Fruit fly (Drosophila melanogaster) whole organism, wandering third instar larva: ENCODE measurements around the gene CG5849.

Experiments used
- Abd-B ChIP-seq: fragments of >200 bp; optimal IDR thresholded peaks from 2 replicates; lab custom pipeline; 2017; ENCODE audit warnings: missing biosample characterization, missing genetic modification characterization
- CG32264 ChIP-seq: fragments of 200-800 bp; sonication (Bioruptor generic); optimal IDR thresholded peaks from 2 replicates; lab custom pipeline; 2016; ENCODE audit warnings: missing biosample characterization, missing genetic modification characterization
- CG9705 ChIP-seq: fragments of 200-800 bp; sonication (Bioruptor generic); optimal IDR thresholded peaks from 2 replicates; lab custom pipeline; 2018; ENCODE audit warnings: missing biosample characterization, mild to moderate bottlenecking, missing genetic modification characterization
- CrebA ChIP-seq: fragments of 200-800 bp; sonication (Bioruptor generic); optimal IDR thresholded peaks from 2 replicates; lab custom pipeline; 2016; ENCODE audit warnings: missing biosample characterization, mild to moderate bottlenecking, missing genetic modification characterization, borderline replicate concordance
- Dif ChIP-seq: fragments of 200-275, 200-300 bp; sonication (Bioruptor generic); optimal IDR thresholded peaks from 2 replicates; lab custom pipeline; 2018; ENCODE audit warnings: missing biosample characterization, missing genetic modification characterization; ENCODE audit not compliant: partially characterized antibody
- GATAd ChIP-seq: sonication (Bioruptor generic); optimal IDR thresholded peaks from 2 replicates; lab custom pipeline; 2016; ENCODE audit warnings: missing biosample characterization, missing genetic modification characterization
- Hnf4 ChIP-seq: fragments of 200-800 bp; sonication (Bioruptor generic); optimal IDR thresholded peaks from 2 replicates; lab custom pipeline; 2016; ENCODE audit warnings: missing biosample characterization, mild to moderate bottlenecking, missing genetic modification characterization
- Hr78 ChIP-seq: fragments of >200 bp; optimal IDR thresholded peaks from 2 replicates; lab custom pipeline; 2017; ENCODE audit warnings: missing biosample characterization, missing genetic modification characterization
- Hr83 ChIP-seq: fragments of 200-300 bp; sonication (Bioruptor generic); optimal IDR thresholded peaks from 2 replicates; lab custom pipeline; 2016; ENCODE audit warnings: missing biosample characterization, mild to moderate bottlenecking, missing genetic modification characterization, moderate library complexity; ENCODE audit not compliant: poor library complexity, severe bottlenecking
- Jra ChIP-seq: sonication (Bioruptor generic); optimal IDR thresholded peaks from 2 replicates; lab custom pipeline; 2016; ENCODE audit warnings: missing biosample characterization, missing genetic modification characterization
- Mio ChIP-seq: sonication (Bioruptor generic); optimal IDR thresholded peaks from 2 replicates; lab custom pipeline; 2016; ENCODE audit warnings: missing biosample characterization, missing genetic modification characterization
- Myc ChIP-seq: fragments of >200 bp; optimal IDR thresholded peaks from 2 replicates; lab custom pipeline; 2017
- OdsH ChIP-seq: fragments of 200-800 bp; sonication (Bioruptor generic); optimal IDR thresholded peaks from 2 replicates; lab custom pipeline; 2016; ENCODE audit warnings: missing biosample characterization, mild to moderate bottlenecking, missing genetic modification characterization
- Rel ChIP-seq, 2 experiments: fragments of 200-800 bp; sonication (Bioruptor generic) in 1 of 2; optimal IDR thresholded peaks; 2 replicates in 1 of 2; 3 replicates in 1 of 2; lab custom pipeline; 2016 to 2019; ENCODE audit warnings: mild to moderate bottlenecking in 2 of 2, missing biosample characterization in 2 of 2, missing genetic modification characterization in 2 of 2, moderate library complexity in 1 of 2
- Sp1 ChIP-seq: fragments of 200-800 bp; sonication (Bioruptor generic); optimal IDR thresholded peaks from 3 replicates; lab custom pipeline; 2019; ENCODE audit warnings: missing biosample characterization, mild to moderate bottlenecking, missing genetic modification characterization, moderate library complexity
- Vsx2 ChIP-seq: fragments of 200-300, 225-300 bp; sonication (Bioruptor generic); optimal IDR thresholded peaks from 2 replicates; lab custom pipeline; 2018; ENCODE audit warnings: missing biosample characterization, missing genetic modification characterization; ENCODE audit not compliant: partially characterized antibody
- br ChIP-seq: fragments of 200-800 bp; sonication (Bioruptor generic); optimal IDR thresholded peaks from 2 replicates; lab custom pipeline; 2016; ENCODE audit warnings: missing biosample characterization, missing genetic modification characterization
- brk ChIP-seq: fragments of 200-800 bp; sonication (Bioruptor generic); optimal IDR thresholded peaks from 2 replicates; lab custom pipeline; 2016; ENCODE audit warnings: missing biosample characterization, mild to moderate bottlenecking, missing genetic modification characterization
- dl ChIP-seq, 2 experiments: fragments of 175-275, 200-275 bp in 1 of 2; fragments of 200-275 bp in 1 of 2; sonication (Bioruptor generic); optimal IDR thresholded peaks; lab custom pipeline; 2018; ENCODE audit warnings: mild to moderate bottlenecking in 2 of 2, missing biosample characterization in 2 of 2, missing genetic modification characterization in 2 of 2, moderate library complexity in 2 of 2; ENCODE audit not compliant: partially characterized antibody in 2 of 2, insufficient read depth in 1 of 2
- dmrt93B ChIP-seq: fragments of 200-800 bp; sonication (Bioruptor generic); optimal IDR thresholded peaks from 2 replicates; lab custom pipeline; 2018; ENCODE audit warnings: missing biosample characterization, mild to moderate bottlenecking, missing genetic modification characterization
- foxo ChIP-seq, 2 experiments: fragments of 200-800 bp; sonication (Bioruptor generic); optimal IDR thresholded peaks; 2 replicates in 1 of 2; 3 replicates in 1 of 2; lab custom pipeline; 2016 to 2017; ENCODE audit warnings: missing biosample characterization in 2 of 2, missing genetic modification characterization in 2 of 2
- h ChIP-seq: fragments of 200-800 bp; sonication (Bioruptor generic); optimal IDR thresholded peaks from 3 replicates; lab custom pipeline; 2016; ENCODE audit warnings: missing biosample characterization, mild to moderate bottlenecking, missing genetic modification characterization
- jim ChIP-seq: fragments of 175-275, 200-325 bp; sonication (Bioruptor generic); optimal IDR thresholded peaks from 2 replicates; lab custom pipeline; 2016; ENCODE audit warnings: missing biosample characterization, mild to moderate bottlenecking, missing genetic modification characterization
- lola ChIP-seq: fragments of >200 bp; optimal IDR thresholded peaks from 2 replicates; lab custom pipeline; 2017; ENCODE audit warnings: missing biosample characterization, missing genetic modification characterization
- pan ChIP-seq: fragments of >200 bp; optimal IDR thresholded peaks from 2 replicates; lab custom pipeline; 2017
- psq ChIP-seq: fragments of 200-800 bp; sonication (Bioruptor generic); optimal IDR thresholded peaks from 3 replicates; lab custom pipeline; 2017; ENCODE audit warnings: missing biosample characterization, mild to moderate bottlenecking, missing genetic modification characterization, moderate library complexity
- sage ChIP-seq: fragments of 200-800 bp; sonication (Bioruptor generic); optimal IDR thresholded peaks from 2 replicates; lab custom pipeline; 2016; ENCODE audit warnings: missing biosample characterization, mild to moderate bottlenecking, missing genetic modification characterization
- sv ChIP-seq: fragments of 200-800 bp; sonication (Bioruptor generic); optimal IDR thresholded peaks from 3 replicates; lab custom pipeline; 2016; ENCODE audit warnings: missing biosample characterization, missing genetic modification characterization
- usp ChIP-seq: fragments of >200 bp; optimal IDR thresholded peaks from 2 replicates; lab custom pipeline; 2017; ENCODE audit warnings: missing biosample characterization, missing genetic modification characterization

CG5849 gene

DNA sequence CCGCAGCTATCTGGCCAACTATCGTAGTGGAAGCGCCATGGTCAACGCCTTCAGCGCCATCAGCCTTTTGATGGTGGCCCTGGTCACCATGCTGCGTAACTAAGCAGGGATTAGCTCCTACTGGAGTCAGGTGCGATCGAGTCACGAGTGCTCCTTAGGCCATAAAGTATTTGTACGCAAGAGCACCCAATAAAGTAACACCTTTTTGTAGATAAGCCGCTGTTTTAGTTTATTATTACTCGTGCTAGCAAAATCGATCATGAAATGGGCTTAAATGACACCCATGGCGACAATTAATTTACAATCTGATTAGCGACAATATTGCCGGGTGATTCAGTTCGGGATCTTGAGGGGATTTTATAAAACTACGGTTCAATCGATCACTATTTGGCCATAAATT, 17.6 kb downstream of the CG5849 start:
- TF ChIP-seq sv (GFP tag; lab: Kevin White, UChicago) (no peak), pan (no peak), Vsx2 (no peak)

DNA sequence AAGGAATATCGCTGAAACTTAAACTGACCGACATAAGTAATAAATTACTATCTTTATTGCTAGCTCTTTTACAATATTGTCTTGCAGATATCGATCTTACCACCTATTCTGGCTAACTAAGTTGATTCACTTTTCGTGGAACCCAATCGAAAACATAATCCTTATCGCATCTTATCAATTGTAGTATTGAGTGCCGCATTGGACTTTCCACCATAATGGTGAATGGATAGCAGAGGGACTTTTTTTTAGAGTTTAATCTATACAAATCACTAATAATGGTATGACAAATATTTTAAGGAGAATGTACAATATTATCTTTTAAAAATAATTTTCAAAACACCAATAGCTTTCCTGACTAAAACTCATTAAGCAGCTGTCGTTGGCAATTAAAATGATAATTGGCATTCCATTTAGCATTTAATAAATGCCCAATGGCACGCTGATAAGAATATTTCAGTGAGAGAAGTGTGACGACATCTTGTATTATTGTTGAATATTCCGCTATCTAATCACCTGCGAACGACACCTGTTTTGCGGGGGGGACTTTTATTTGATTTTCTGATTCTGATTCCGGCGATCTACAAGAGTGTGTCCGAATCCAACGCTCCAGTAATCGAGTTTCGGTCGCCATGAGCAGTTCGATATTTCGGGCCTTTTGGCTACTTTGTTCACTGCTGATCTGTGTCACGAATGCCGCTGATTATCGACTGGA, 18.4 kb downstream of the CG5849 start, which contains the start of gene CG42335:
TSS of gene CG42335 (plus strand) at position 620 of the 712 bp plus-strand sequence.
- TF ChIP-seq CG32264 (no peak), sage (GFP tag; lab: Kevin White, UChicago) (no peak), h (GFP tag; lab: Kevin White, UChicago) (peak; percentile 43), Rel (GFP tag; optimal IDR thresholded peaks at IDR 0.05; lab: Kevin White, UChicago) (no peak), Rel (tag; optimal IDR thresholded peaks at IDR 0.05; lab: Kevin White, UChicago) (peak; percentile 64), Hnf4 (GFP tag; lab: Kevin White, UChicago) (no peak)

DNA sequence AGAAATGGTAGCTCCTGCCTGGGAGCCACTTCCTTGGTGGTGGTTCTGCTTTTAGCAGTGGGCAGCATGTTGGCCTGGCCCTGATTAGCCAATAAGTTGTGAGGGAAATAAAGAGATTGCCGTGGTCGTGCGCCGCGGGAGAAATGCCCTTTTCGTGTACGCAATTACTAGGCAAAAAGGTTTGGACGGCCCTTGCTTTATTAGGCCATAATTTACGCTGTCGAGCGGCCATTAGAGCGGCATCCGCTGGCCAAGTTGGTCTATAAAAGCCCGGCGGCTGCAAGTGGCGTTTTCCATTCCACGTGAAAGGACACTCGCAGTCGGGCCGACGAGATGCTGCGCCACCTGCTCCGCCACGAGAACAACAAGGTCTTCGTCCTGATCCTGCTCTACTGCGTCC, 29.3 kb downstream of the CG5849 start, which contains the start of gene Burs:
TSS of gene Burs (plus strand) at position 301 of the 400 bp plus-strand sequence.
- TF ChIP-seq br (GFP tag; lab: Kevin White, UChicago) (no peak), Abd-B (no peak), brk (GFP tag; lab: Kevin White, UChicago) (no peak), jim (GFP tag; lab: Kevin White, UChicago) (no peak), GATAd (GFP tag; lab: Kevin White, UChicago) (no peak), usp (GFP tag; lab: Kevin White, UChicago) (no peak), Myc (lab: Kevin White, UChicago) (no peak), Sp1 (GFP tag; lab: Kevin White, UChicago) (no peak), Hr83 (GFP tag; lab: Kevin White, UChicago) (no peak), CG32264 (no peak), Dif (GFP tag; lab: Kevin White, UChicago) (no peak), psq (no peak), sage (GFP tag; lab: Kevin White, UChicago) (no peak), OdsH (GFP tag; lab: Kevin White, UChicago) (no peak), lola (GFP tag; lab: Kevin White, UChicago) (no peak), dl (GFP tag; optimal IDR thresholded peaks at IDR 0.05; lab: Kevin White, UChicago; ENCODE audit: insufficient read depth in 1 of 2, partially characterized antibody in 2 of 2) (no peak), Vsx2 (no peak)

DNA sequence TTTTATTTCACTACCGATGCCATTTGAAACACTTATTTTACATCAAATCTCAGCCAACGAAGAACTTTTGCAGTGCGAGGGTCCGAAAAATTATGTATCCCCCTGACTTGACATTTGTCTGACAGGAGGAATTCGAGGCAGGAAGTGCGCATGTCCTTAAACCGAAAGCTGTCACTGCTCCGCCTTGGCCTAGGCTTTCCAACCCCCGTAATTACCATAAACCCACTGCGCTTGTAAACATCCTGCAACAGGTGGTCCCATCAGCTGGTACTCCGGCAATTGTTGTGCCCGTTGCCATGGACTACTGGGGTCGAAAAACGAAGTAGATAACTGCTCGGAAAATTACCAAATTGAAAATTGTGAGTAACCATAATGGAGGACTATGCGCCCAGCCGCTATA, 35.9 kb downstream of the CG5849 start, which contains the start of the genes GABA-B-R2 and CG6800:
TSS of gene GABA-B-R2 (minus strand) at position 75 of the 400 bp plus-strand sequence.
TSS of gene CG6800 (plus strand) at position 373 of the 400 bp plus-strand sequence.
- TF ChIP-seq GATAd (GFP tag; lab: Kevin White, UChicago) (no peak), Hr83 (GFP tag; lab: Kevin White, UChicago) (no peak), CG9705 (GFP tag; lab: Kevin White, UChicago) (no peak), Dif (GFP tag; lab: Kevin White, UChicago) (no peak), CG32264 (no peak), foxo (GFP tag; optimal IDR thresholded peaks at IDR 0.05; lab: Kevin White, UChicago) (no peak), dmrt93B (GFP tag; lab: Kevin White, UChicago) (no peak), Rel (GFP tag; optimal IDR thresholded peaks at IDR 0.05; lab: Kevin White, UChicago) (no peak), Rel (tag; optimal IDR thresholded peaks at IDR 0.05; lab: Kevin White, UChicago) (no peak), brk (GFP tag; lab: Kevin White, UChicago) (no peak), Mio (GFP tag; lab: Kevin White, UChicago) (no peak), psq (no peak), CrebA (no peak), h (GFP tag; lab: Kevin White, UChicago) (no peak), Hr78 (GFP tag; lab: Kevin White, UChicago) (no peak), Sp1 (GFP tag; lab: Kevin White, UChicago) (no peak), usp (GFP tag; lab: Kevin White, UChicago) (no peak), sage (GFP tag; lab: Kevin White, UChicago) (no peak), Jra (GFP tag; lab: Kevin White, UChicago) (no peak)

DNA sequence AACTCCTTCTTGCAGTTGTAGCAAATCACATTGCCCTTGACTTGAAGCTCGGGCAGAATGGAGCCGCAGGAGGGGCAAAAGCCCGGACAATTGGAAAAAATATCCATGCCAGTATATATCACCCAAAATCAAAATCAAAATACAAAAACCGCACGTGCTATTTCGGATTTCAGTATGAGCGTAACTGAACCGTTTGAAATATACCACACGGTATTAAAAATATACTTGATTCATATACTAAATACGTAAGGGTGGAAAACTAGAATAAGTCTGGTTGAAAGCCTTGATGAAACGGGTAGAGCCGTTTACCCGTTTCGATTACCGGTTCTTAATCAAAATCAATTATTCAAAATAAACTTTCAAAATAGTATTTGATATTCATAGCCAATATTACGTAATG, 37.8 kb downstream of the CG5849 start, which contains the start of gene Polr1H:
TSS of gene Polr1H (minus strand) at position 188 of the 400 bp plus-strand sequence.
- TF ChIP-seq CrebA: peak; percentile 13
- TF ChIP-seq Myc (lab: Kevin White, UChicago): peak; percentile 87
- TF ChIP-seq h (GFP tag; lab: Kevin White, UChicago): no peak
- no peak for TF ChIP-seq Mio (GFP tag; lab: Kevin White, UChicago)
